Worm (Caenorhabditis elegans): ENCODE data around the gene elo-8.

Gene elo-8

DNA sequence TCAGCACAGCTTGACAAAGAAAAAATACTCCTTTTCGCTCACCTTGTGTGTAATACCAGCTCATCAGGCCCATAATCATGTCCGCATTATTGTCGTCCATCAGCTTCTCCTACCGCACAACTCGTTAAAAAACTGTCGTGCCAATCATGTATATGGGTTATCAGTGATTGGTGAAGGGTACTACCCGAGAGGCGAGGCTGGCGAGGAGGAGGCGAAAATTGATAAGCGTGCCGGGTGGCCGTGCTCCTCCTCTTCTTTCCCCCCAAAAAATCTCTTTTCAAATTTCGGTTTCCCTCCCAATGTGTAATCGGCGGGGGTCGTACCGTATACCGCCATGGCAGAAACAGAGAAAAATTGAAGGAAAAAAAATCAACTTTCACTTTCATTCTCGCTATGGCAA, 43.7 kb downstream of the elo-8 start:
- no peak for TF ChIP-seq ama-1 (optimal IDR thresholded peaks at IDR 0.05)
- no peak for TF ChIP-seq tbx-11 (GFP tag; IDR thresholded peaks at IDR 0.05)
- no peak for TF ChIP-seq tbx-37 (GFP tag; conservative IDR thresholded peaks at IDR 0.05)
- no peak for TF ChIP-seq hnd-1 (tag; optimal IDR thresholded peaks at IDR 0.05)
- TF ChIP-seq scrt-1 (GFP tag; IDR thresholded peaks at IDR 0.05): no peak
- no peak for TF ChIP-seq B0310.2 (tag; optimal IDR thresholded peaks at IDR 0.05)
- TF ChIP-seq ets-7 (tag; optimal IDR thresholded peaks at IDR 0.05): no peak
- TF ChIP-seq flt-1 (GFP tag; IDR thresholded peaks at IDR 0.05): no peak
- TF ChIP-seq ceh-13 (GFP tag; optimal IDR thresholded peaks at IDR 0.05): no peak
- no peak for TF ChIP-seq F13C5.2 (tag; optimal IDR thresholded peaks at IDR 0.05)

DNA sequence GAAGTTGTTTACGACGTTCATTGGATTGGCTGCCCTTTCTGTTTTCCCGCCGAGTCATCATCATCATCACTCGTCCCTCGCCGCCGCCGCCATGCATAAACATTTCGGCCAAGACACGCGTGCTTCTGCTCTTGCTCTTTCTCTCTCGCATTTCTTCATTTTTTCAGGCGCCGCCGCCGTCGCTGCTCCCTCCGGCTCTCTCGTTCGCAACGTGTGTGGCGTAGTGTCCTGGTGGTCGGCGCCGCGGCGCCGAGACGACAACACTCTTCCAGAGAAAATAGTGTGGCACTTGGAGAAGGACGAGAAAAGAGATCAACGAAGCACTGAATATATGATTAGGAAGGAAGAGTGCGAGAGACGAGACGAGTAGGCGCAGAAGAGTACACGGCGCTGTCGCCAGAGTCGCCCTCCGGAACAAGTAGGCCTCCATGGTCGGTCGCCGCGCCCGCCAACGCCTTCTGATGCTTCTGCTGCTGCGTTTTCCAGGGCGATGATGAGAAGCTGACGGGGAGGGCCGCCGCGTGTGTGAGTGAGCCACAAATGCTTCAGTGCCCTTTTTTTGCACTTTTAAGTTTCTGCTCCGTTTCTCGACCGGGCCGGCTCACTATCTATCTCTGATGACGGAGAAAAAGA, 46.3 kb downstream of the elo-8 start:
- TF ChIP-seq hmbx-1 (tag; optimal IDR thresholded peaks at IDR 0.05) (no peak), ceh-13 (GFP tag; optimal IDR thresholded peaks at IDR 0.05) (no peak), aly-1 (tag; optimal IDR thresholded peaks at IDR 0.05) (no peak), tbx-11 (GFP tag; IDR thresholded peaks at IDR 0.05) (no peak), tbx-37 (GFP tag; conservative IDR thresholded peaks at IDR 0.05) (no peak), ets-7 (tag; optimal IDR thresholded peaks at IDR 0.05) (no peak), F13C5.2 (tag; optimal IDR thresholded peaks at IDR 0.05) (no peak), flt-1 (GFP tag; IDR thresholded peaks at IDR 0.05) (no peak), sea-1 (GFP tag; conservative IDR thresholded peaks at IDR 0.05) (no peak), pes-1 (GFP tag; IDR thresholded peaks at IDR 0.05) (no peak)

Measured in whole organism, early embryonic.